Worm (Caenorhabditis elegans): ENCODE data around the gene K10B2.4.
A peak's percentile ranks its signal among the peaks of the same experiment; 100 is the strongest.

The K10B2.4 gene

ce11 chrII:6346551-6347079 is 14.1 kb downstream of the K10B2.4 start (continued):
- TF ChIP-seq repo-1 (tag; optimal IDR thresholded peaks at IDR 0.05) (peak; percentile 97), akir-1 (GFP tag; optimal IDR thresholded peaks at IDR 0.05) (peak; percentile 52), pha-4 (tag; optimal IDR thresholded peaks at IDR 0.05) (peak; percentile 46), T26A5.8 (tag; optimal IDR thresholded peaks at IDR 0.05) (no peak), lsy-27 (tag; optimal IDR thresholded peaks at IDR 0.05; ENCODE audit: borderline replicate concordance, insufficient read depth) (no peak), K12H6.12 (tag; optimal IDR thresholded peaks at IDR 0.05) (peak; percentile 58), ceh-40 (GFP tag; IDR thresholded peaks at IDR 0.05) (no peak), sdz-38 (tag; optimal IDR thresholded peaks at IDR 0.05) (no peak), ztf-6 (GFP tag; IDR thresholded peaks at IDR 0.05) (no peak), C17E4.6 (GFP tag; IDR thresholded peaks at IDR 0.05) (no peak), F39B2.1 (GFP tag; IDR thresholded peaks at IDR 0.05) (no peak), nfya-1 (tag; optimal IDR thresholded peaks at IDR 0.05; ENCODE audit: borderline replicate concordance, insufficient read depth) (no peak), mes-4 (tag; optimal IDR thresholded peaks at IDR 0.05) (no peak), Y53F4B.3 (GFP tag; IDR thresholded peaks at IDR 0.05) (no peak), rpc-1 (optimal IDR thresholded peaks at IDR 0.05) (no peak), rpc-1 (tag; optimal IDR thresholded peaks at IDR 0.05) (no peak), atf-7 (tag; optimal IDR thresholded peaks at IDR 0.05) (peak; percentile 90), F33H1.4 (GFP tag; IDR thresholded peaks at IDR 0.05) (no peak), snpc-4 (GFP tag; optimal IDR thresholded peaks at IDR 0.05) (no peak), snpc-4 (tag; optimal IDR thresholded peaks at IDR 0.05) (peak in 2 of 4 experiments; percentile 10 to 50), pbrm-1 (GFP tag; IDR thresholded peaks at IDR 0.05) (peak; percentile 73; the same call in 1 of the 2 replicates), snpc-1.1 (tag; optimal IDR thresholded peaks at IDR 0.05; ENCODE audit: insufficient read depth) (no peak), C06A6.2 (GFP tag; conservative IDR thresholded peaks at IDR 0.05) (peak; percentile 67), sptf-2 (GFP tag; optimal IDR thresholded peaks at IDR 0.05) (no peak), tbp1 (GFP tag; optimal IDR thresholded peaks at IDR 0.05) (peak; percentile 63), nhr-27 (tag; optimal IDR thresholded peaks at IDR 0.05) (no peak), nhr-90 (tag; optimal IDR thresholded peaks at IDR 0.05) (peak; percentile 13), attf-6 (GFP tag; IDR thresholded peaks at IDR 0.05) (0 out of 2 replicates have a peak, but pooled peaks have one; percentile 53), somi-1 (GFP tag; optimal IDR thresholded peaks at IDR 0.05) (peak; percentile 71), madf-6 (GFP tag; IDR thresholded peaks at IDR 0.05) (peak; percentile 29; the same call in 1 of the 2 replicates), nhr-120 (GFP tag; IDR thresholded peaks at IDR 0.05) (no peak), nfyb-1 (GFP tag; IDR thresholded peaks at IDR 0.05) (peak; percentile 95), ekl-4 (GFP tag; IDR thresholded peaks at IDR 0.05) (peak; percentile 73; the same call in 1 of the 2 replicates), snpc-3.4 (tag; optimal IDR thresholded peaks at IDR 0.05) (no peak), ceh-100 (GFP tag; IDR thresholded peaks at IDR 0.05) (peak; percentile 30), hlh-26 (GFP tag; conservative IDR thresholded peaks at IDR 0.05) (no peak), ztf-18 (tag; optimal IDR thresholded peaks at IDR 0.05) (peak; percentile 40), dpff-1 (tag; optimal IDR thresholded peaks at IDR 0.05) (peak; percentile 48), ZK185.1 (tag; optimal IDR thresholded peaks at IDR 0.05; ENCODE audit: poor library complexity, severe bottlenecking) (peak; percentile 86), F57A8.1 (GFP tag; optimal IDR thresholded peaks at IDR 0.05) (no peak), hrde-1 (tag; optimal IDR thresholded peaks at IDR 0.05; ENCODE audit: borderline replicate concordance) (peak; percentile 50), lin-54 (GFP tag; optimal IDR thresholded peaks at IDR 0.05) (peak; percentile 57), ets-4 (GFP tag; optimal IDR thresholded peaks at IDR 0.05) (peak; percentile 55), ztf-26 (tag; optimal IDR thresholded peaks at IDR 0.05) (peak; percentile 62), ceh-27 (GFP tag; optimal IDR thresholded peaks at IDR 0.05) (peak; percentile 22), lir-1 (GFP tag; conservative IDR thresholded peaks at IDR 0.05) (0 out of 2 replicates have a peak, but pooled peaks have one; percentile 31), Y67H2A.10 (GFP tag; conservative IDR thresholded peaks at IDR 0.05) (no peak), chd-7 (tag; optimal IDR thresholded peaks at IDR 0.05) (peak; percentile 93)
